Fruit fly (Drosophila melanogaster) whole organism, embryonic: ENCODE data around the gene CG31926.
A peak's percentile ranks its signal among the peaks of the same experiment; 100 is the strongest.

Experiments used
- ATbp ChIP-seq: fragments of 200-800 bp; sonication (Bioruptor generic); optimal IDR thresholded peaks from 2 replicates; lab custom pipeline; 2017; ENCODE audit warnings: missing biosample characterization, mild to moderate bottlenecking, missing genetic modification characterization, missing genetic modification reagents
- Antp ChIP-seq: fragments of 200-800 bp; sonication (Bioruptor generic); optimal IDR thresholded peaks from 3 replicates; lab custom pipeline; 2016; ENCODE audit warnings: missing biosample characterization, missing genetic modification characterization
- Awh ChIP-seq: fragments of 200-800 bp; sonication (Bioruptor generic); IDR thresholded peaks from 2 replicates; pipeline ENCODE4, ENCODE4 v1.3.6; 2022; ENCODE audit warnings: missing biosample characterization, missing genetic modification characterization
- CG11247 ChIP-seq: fragments of 200-800 bp; sonication (Bioruptor generic); IDR thresholded peaks from 2 replicates; pipeline ENCODE4 v1.3.6; 2022; ENCODE audit warnings: missing biosample characterization, missing genetic modification characterization
- CG11504 ChIP-seq: fragments of 200-800 bp; sonication (Bioruptor generic); optimal IDR thresholded peaks from 3 replicates; lab custom pipeline; 2019; ENCODE audit warnings: missing biosample characterization, mild to moderate bottlenecking, missing genetic modification characterization, moderate library complexity
- CG31388 ChIP-seq: fragments of 200-800 bp; sonication (Bioruptor generic); optimal IDR thresholded peaks from 2 replicates; lab custom pipeline; 2016; ENCODE audit warnings: missing biosample characterization, missing genetic modification characterization
- CG4282 ChIP-seq: fragments of 200-800 bp; sonication (Bioruptor generic); optimal IDR thresholded peaks from 2 replicates; lab custom pipeline; 2016; ENCODE audit warnings: missing biosample characterization, missing genetic modification characterization
- CG4730 ChIP-seq: fragments of 200-800 bp; sonication (Bioruptor generic); IDR thresholded peaks from 2 replicates; pipeline ENCODE4 v1.3.6; 2022; ENCODE audit warnings: missing biosample characterization, missing genetic modification characterization
- CG4854 ChIP-seq: fragments of 200-800 bp; sonication (Bioruptor generic); optimal IDR thresholded peaks from 2 replicates; lab custom pipeline; 2016; ENCODE audit warnings: missing biosample characterization, missing genetic modification characterization, inconsistent platforms
- CG5180 ChIP-seq: fragments of 200-800 bp; sonication (Bioruptor generic); optimal IDR thresholded peaks from 3 replicates; lab custom pipeline; 2017; ENCODE audit warnings: missing biosample characterization, missing genetic modification characterization, mild to moderate bottlenecking, moderate library complexity, missing genetic modification reagents
- CG6683 ChIP-seq: fragments of 200-800 bp; sonication (Bioruptor generic); optimal IDR thresholded peaks from 2 replicates; lab custom pipeline; 2017; ENCODE audit warnings: missing biosample characterization, mild to moderate bottlenecking, missing genetic modification characterization, missing genetic modification reagents
- CG7786 ChIP-seq: fragments of 200-800 bp; sonication (Bioruptor generic); optimal IDR thresholded peaks from 2 replicates; lab custom pipeline; 2016; ENCODE audit warnings: missing biosample characterization, missing genetic modification characterization
- CG8089 ChIP-seq: fragments of 200-800 bp; sonication (Bioruptor generic); optimal IDR thresholded peaks from 3 replicates; lab custom pipeline; 2016; ENCODE audit warnings: missing biosample characterization, missing genetic modification characterization
- CG8765 ChIP-seq: fragments of 200-800 bp; sonication (Bioruptor generic); IDR thresholded peaks from 2 replicates; pipeline ENCODE4 v1.3.6; 2022; ENCODE audit warnings: missing biosample characterization, missing genetic modification characterization
- CHES-1-like ChIP-seq: fragments of 200-800 bp; sonication (Bioruptor generic); optimal IDR thresholded peaks from 2 replicates; lab custom pipeline; 2016; ENCODE audit warnings: missing biosample characterization, missing genetic modification characterization
- Dbx ChIP-seq: fragments of 200-800 bp; sonication (Bioruptor generic); IDR thresholded peaks from 3 replicates; pipeline ENCODE4 v1.3.6; 2022; ENCODE audit warnings: missing biosample characterization, missing genetic modification characterization
- Dip2 ChIP-seq: fragments of 200-800 bp; sonication (Bioruptor generic); IDR thresholded peaks from 2 replicates; pipeline ENCODE4 v1.3.6; 2022; ENCODE audit warnings: missing biosample characterization, missing genetic modification characterization
- Doc3 ChIP-seq: fragments of 200-800 bp; sonication (Bioruptor generic); IDR thresholded peaks from 3 replicates; pipeline ENCODE4 v1.3.6; 2022; ENCODE audit warnings: missing biosample characterization, missing genetic modification characterization; ENCODE audit not compliant: partially characterized antibody
- Fer2 ChIP-seq: fragments of 200-800 bp; sonication (Bioruptor generic); optimal IDR thresholded peaks from 2 replicates; lab custom pipeline; 2018; ENCODE audit warnings: missing biosample characterization, mild to moderate bottlenecking, missing genetic modification characterization, moderate library complexity
- HLH4C ChIP-seq: fragments of 200-800 bp; sonication (Bioruptor generic); IDR thresholded peaks from 3 replicates; pipeline ENCODE4 v1.3.6; 2022; ENCODE audit warnings: missing biosample characterization, missing genetic modification characterization; ENCODE audit not compliant: partially characterized antibody
- Hsf ChIP-seq: fragments of 200-800 bp; sonication (Bioruptor generic); optimal IDR thresholded peaks from 3 replicates; lab custom pipeline; 2016; ENCODE audit warnings: missing biosample characterization, missing genetic modification characterization
- Jarid2 ChIP-seq: fragments of 200-800 bp; sonication (Bioruptor generic); optimal IDR thresholded peaks from 3 replicates; lab custom pipeline; 2017; ENCODE audit warnings: mild to moderate bottlenecking, missing biosample characterization, missing genetic modification reagents, missing genetic modification characterization
- Lpt ChIP-seq: fragments of >200 bp; optimal IDR thresholded peaks from 2 replicates; lab custom pipeline; 2018; ENCODE audit warnings: missing biosample characterization, missing genetic modification characterization
- Med ChIP-seq: fragments of 200-800 bp; sonication (Bioruptor generic); peaks from one replicate; lab custom pipeline; 2016; ENCODE audit warnings: missing biosample characterization, missing genetic modification characterization, mild to moderate bottlenecking, inconsistent platforms, moderate library complexity
- Neu2 ChIP-seq: fragments of 200-800 bp; sonication (Bioruptor generic); optimal IDR thresholded peaks from 3 replicates; lab custom pipeline; 2016; ENCODE audit warnings: missing biosample characterization, missing genetic modification characterization, borderline replicate concordance
- Xbp1 ChIP-seq: fragments of 200-800 bp; sonication (Bioruptor generic); optimal IDR thresholded peaks from 3 replicates; lab custom pipeline; 2016; ENCODE audit warnings: missing biosample characterization, mild to moderate bottlenecking, missing genetic modification characterization
- bab2 ChIP-seq: fragments of 200-800 bp; sonication (Bioruptor generic); optimal IDR thresholded peaks from 2 replicates; lab custom pipeline; 2016; ENCODE audit warnings: missing biosample characterization, missing genetic modification characterization
- bbx ChIP-seq: fragments of 200-800 bp; sonication (Bioruptor generic); IDR thresholded peaks from 2 replicates; pipeline ENCODE4 v1.3.6; 2022; ENCODE audit warnings: missing biosample characterization, missing genetic modification characterization; ENCODE audit not compliant: partially characterized antibody
- chinmo ChIP-seq: fragments of 200-800 bp; sonication (Bioruptor generic); IDR thresholded peaks from 4 replicates; pipeline ENCODE4 v1.3.6; 2022; ENCODE audit warnings: missing biosample characterization, missing genetic modification characterization; ENCODE audit not compliant: partially characterized antibody
- dati ChIP-seq: fragments of 200-800 bp; sonication (Bioruptor generic); IDR thresholded peaks from 2 replicates; pipeline ENCODE4 v1.3.6; 2022; ENCODE audit warnings: missing biosample characterization, missing genetic modification characterization
- disco-r ChIP-seq: fragments of 200-800 bp; sonication (Bioruptor generic); optimal IDR thresholded peaks from 2 replicates; lab custom pipeline; 2016; ENCODE audit warnings: missing biosample characterization, missing genetic modification characterization
- dm ChIP-seq: fragments of 200-800 bp; sonication (Bioruptor generic); optimal IDR thresholded peaks from 3 replicates; lab custom pipeline; 2016; ENCODE audit warnings: missing biosample characterization, missing genetic modification characterization
- eve ChIP-seq, 2 experiments: fragments of >200 bp; optimal IDR thresholded peaks; 2 replicates each; lab custom pipeline; 2017; ENCODE audit warnings: missing biosample characterization in 2 of 2, missing genetic modification characterization in 2 of 2
- gem ChIP-seq: fragments of 200-800 bp; sonication (Bioruptor generic); optimal IDR thresholded peaks from 2 replicates; lab custom pipeline; 2019; ENCODE audit warnings: missing biosample characterization, mild to moderate bottlenecking, missing genetic modification characterization, moderate library complexity
- grau ChIP-seq: fragments of 200-800 bp; optimal IDR thresholded peaks from 3 replicates; lab custom pipeline; 2019; ENCODE audit warnings: missing biosample characterization, mild to moderate bottlenecking, missing genetic modification characterization, moderate library complexity
- h ChIP-seq: fragments of >200 bp; optimal IDR thresholded peaks from 2 replicates; lab custom pipeline; 2017
- ind ChIP-seq: fragments of 200-800 bp; sonication (Bioruptor generic); optimal IDR thresholded peaks from 3 replicates; lab custom pipeline; 2016; ENCODE audit warnings: missing biosample characterization, missing genetic modification characterization
- jumu ChIP-seq: fragments of 200-800 bp; sonication (Bioruptor generic); optimal IDR thresholded peaks from 3 replicates; lab custom pipeline; 2016; ENCODE audit warnings: missing biosample characterization, missing genetic modification characterization
- kah ChIP-seq: fragments of 200-800 bp; sonication (Bioruptor generic); optimal IDR thresholded peaks from 2 replicates; lab custom pipeline; 2018; ENCODE audit warnings: missing biosample characterization, mild to moderate bottlenecking, missing genetic modification characterization
- mirr ChIP-seq: fragments of 200-800 bp; sonication (Bioruptor generic); optimal IDR thresholded peaks from 3 replicates; lab custom pipeline; 2018; ENCODE audit warnings: missing biosample characterization, mild to moderate bottlenecking, missing genetic modification characterization
- nerfin-2 ChIP-seq: fragments of 200-800 bp; sonication (Bioruptor generic); IDR thresholded peaks from 2 replicates; pipeline ENCODE4 v1.3.6; 2022; ENCODE audit warnings: missing biosample characterization, missing genetic modification characterization; ENCODE audit not compliant: partially characterized antibody
- pfk ChIP-seq: fragments of 200-800 bp; sonication (Bioruptor generic); optimal IDR thresholded peaks from 2 replicates; lab custom pipeline; 2018; ENCODE audit warnings: missing biosample characterization, mild to moderate bottlenecking, missing genetic modification characterization, moderate library complexity
- pita ChIP-seq: fragments of 200-800 bp; sonication (Bioruptor generic); optimal IDR thresholded peaks from 2 replicates; lab custom pipeline; 2017; ENCODE audit warnings: missing biosample characterization, mild to moderate bottlenecking, missing genetic modification characterization
- ranshi ChIP-seq: fragments of 200-800 bp; sonication (Bioruptor generic); IDR thresholded peaks from 2 replicates; pipeline ENCODE4 v1.3.6; 2022; ENCODE audit warnings: missing biosample characterization, missing genetic modification characterization
- rib ChIP-seq: fragments of 200-800 bp; sonication (Bioruptor generic); IDR thresholded peaks from 2 replicates; pipeline ENCODE4 v1.3.6; 2022; ENCODE audit warnings: missing biosample characterization, missing genetic modification characterization
- sc ChIP-seq, 3 experiments: fragments of >200 bp in 2 of 3; fragments of 200-800 bp in 1 of 3; sonication (Bioruptor generic) in 1 of 3; optimal IDR thresholded peaks; 2 replicates in 2 of 3; 3 replicates in 1 of 3; lab custom pipeline; 2017; ENCODE audit warnings: mild to moderate bottlenecking in 1 of 3, missing biosample characterization in 1 of 3, missing genetic modification characterization in 1 of 3, missing genetic modification reagents in 1 of 3
- sna ChIP-seq: fragments of 200-800 bp; sonication (Bioruptor generic); IDR thresholded peaks from 2 replicates; pipeline ENCODE4 v1.3.6; 2022; ENCODE audit warnings: missing biosample characterization, missing genetic modification characterization; ENCODE audit not compliant: partially characterized antibody
- tup ChIP-seq: fragments of 200-800 bp; sonication (Bioruptor generic); optimal IDR thresholded peaks from 2 replicates; lab custom pipeline; 2016; ENCODE audit warnings: missing biosample characterization, mild to moderate bottlenecking, missing genetic modification characterization, moderate library complexity
- twi ChIP-seq: fragments of 200-800 bp; optimal IDR thresholded peaks from 2 replicates; lab custom pipeline; 2019; ENCODE audit warnings: missing biosample characterization, mild to moderate bottlenecking, missing genetic modification characterization, moderate library complexity
- zfh1 ChIP-seq: fragments of 200-800 bp; sonication (Bioruptor generic); IDR thresholded peaks from 3 replicates; pipeline ENCODE4 v1.3.6; 2022; ENCODE audit warnings: missing biosample characterization, missing genetic modification characterization

Gene CG31926

dm6 chr2L:1460463-1461219 is 34.6 kb upstream of the CG31926 start (continued):
- TF ChIP-seq dati (0 out of 2 replicates have a peak, but pooled peaks have one; percentile 3), h (peak; percentile 39), Lpt (no peak), CG8765 (no peak), gem (tag; lab: Kevin White, UChicago) (no peak), bab2 (no peak), sna (GFP tag; lab: Robert Waterston, UW) (0 out of 2 replicates have a peak, but pooled peaks have one; percentile 26), Med (GFP tag; lab: Kevin White, UChicago) (peak; percentile 69), chinmo (no peak), kah (GFP tag; lab: Kevin White, UChicago) (peak; percentile 76), CG5180 (peak; percentile 72), CG4854 (GFP tag; lab: Kevin White, UChicago) (no peak), ind (GFP tag; lab: Kevin White, UChicago) (no peak), tup (GFP tag; lab: Kevin White, UChicago) (no peak), Awh (GFP tag; lab: Robert Waterston, UW) (0 out of 2 replicates have a peak, but pooled peaks have one; percentile 23), dm (no peak), CG11504 (tag; lab: Kevin White, UChicago) (peak; percentile 99), CG6683 (no peak), CG7786 (GFP tag; lab: Kevin White, UChicago) (no peak), ranshi (no peak), Antp (GFP tag; lab: Kevin White, UChicago) (no peak), disco-r (GFP tag; lab: Kevin White, UChicago) (no peak), ATbp (GFP tag; lab: Kevin White, UChicago) (no peak), Dip2 (GFP tag; lab: Robert Waterston, UW) (no peak), Neu2 (GFP tag; lab: Kevin White, UChicago) (no peak), Jarid2 (no peak), pita (GFP tag; lab: Kevin White, UChicago) (no peak), bbx (GFP tag; lab: Robert Waterston, UW) (no peak), CHES-1-like (GFP tag; lab: Kevin White, UChicago) (no peak), rib (no peak), pfk (GFP tag; lab: Kevin White, UChicago) (peak; percentile 96), CG11247 (GFP tag; lab: Robert Waterston, UW) (no peak), CG31388 (GFP tag; lab: Kevin White, UChicago) (no peak), CG4282 (GFP tag; lab: Kevin White, UChicago) (no peak), Dbx (GFP tag; lab: Robert Waterston, UW) (no peak), Fer2 (tag; lab: Kevin White, UChicago) (no peak), zfh1 (GFP tag; lab: Robert Waterston, UW) (0 out of 3 replicates have a peak, but pooled peaks have one; percentile 33)

dm6 chr2L:1462136-1462535 is 33.1 kb upstream of the CG31926 start:
- TF ChIP-seq CHES-1-like (GFP tag; lab: Kevin White, UChicago) (peak; percentile 30), CG11504 (tag; lab: Kevin White, UChicago) (peak; percentile 25), Xbp1 (GFP tag; lab: Kevin White, UChicago) (peak; percentile 43), nerfin-2 (GFP tag; lab: Robert Waterston, UW) (peak; percentile 47), Doc3 (GFP tag; lab: Robert Waterston, UW) (peak; percentile 79), mirr (GFP tag; lab: Kevin White, UChicago) (no peak), jumu (GFP tag; lab: Kevin White, UChicago) (peak; percentile 24), sc (optimal IDR thresholded peaks at IDR 0.05; lab: Kevin White, UChicago) (no peak), sc (GFP tag; optimal IDR thresholded peaks at IDR 0.05; lab: Kevin White, UChicago) (peak; percentile 34), HLH4C (peak; percentile 67; the same call in 2 of the 3 replicates), CG8089 (GFP tag; lab: Kevin White, UChicago) (peak; percentile 55), twi (tag; lab: Kevin White, UChicago) (peak; percentile 99), grau (tag; lab: Kevin White, UChicago) (peak; percentile 45), CG4730 (peak; percentile 16; the same call in 1 of the 2 replicates), eve (GFP tag; optimal IDR thresholded peaks at IDR 0.05; lab: Kevin White, UChicago) (peak; percentile 20 to 27), Hsf (GFP tag; lab: Kevin White, UChicago) (peak; percentile 60)
